Fruit fly (Drosophila melanogaster) whole organism, pupa: ENCODE data around the gene CG13614.

ENCODE experiments used
- CG12605 ChIP-seq: fragments of 200-800 bp; sonication (Bioruptor generic); IDR thresholded peaks from 2 replicates; pipeline ENCODE4 v1.3.6; 2022; ENCODE audit warnings: missing biosample characterization, missing genetic modification characterization
- CG13204 ChIP-seq: fragments of 200-800 bp; sonication (Bioruptor generic); optimal IDR thresholded peaks from 2 replicates; lab custom pipeline; 2018; ENCODE audit warnings: missing biosample characterization, mild to moderate bottlenecking, missing genetic modification characterization, moderate library complexity
- CG14655 ChIP-seq: fragments of 200-800 bp; sonication (Bioruptor generic); optimal IDR thresholded peaks from 3 replicates; lab custom pipeline; 2017; ENCODE audit warnings: mild to moderate bottlenecking, missing biosample characterization, missing genetic modification reagents, missing genetic modification characterization
- CG15710 ChIP-seq: fragments of 200-800 bp; sonication (Bioruptor generic); optimal IDR thresholded peaks from 2 replicates; lab custom pipeline; 2018; ENCODE audit warnings: missing biosample characterization, mild to moderate bottlenecking, missing genetic modification characterization, moderate library complexity
- CG17806 ChIP-seq: fragments of 200-800 bp; sonication (Bioruptor generic); optimal IDR thresholded peaks from 2 replicates; lab custom pipeline; 2018; ENCODE audit warnings: missing biosample characterization, mild to moderate bottlenecking, missing genetic modification characterization, moderate library complexity
- CG8159 ChIP-seq: fragments of 200-800 bp; sonication (Bioruptor generic); optimal IDR thresholded peaks from 3 replicates; lab custom pipeline; 2018; ENCODE audit warnings: missing biosample characterization, mild to moderate bottlenecking, missing genetic modification characterization, moderate library complexity
- CG9948 ChIP-seq: fragments of 200-800 bp; sonication (Bioruptor generic); optimal IDR thresholded peaks from 2 replicates; lab custom pipeline; 2018; ENCODE audit warnings: missing biosample characterization, mild to moderate bottlenecking, missing genetic modification characterization, moderate library complexity
- D1 ChIP-seq: fragments of 200-800 bp; sonication (Bioruptor generic); optimal IDR thresholded peaks from 2 replicates; lab custom pipeline; 2018; ENCODE audit warnings: missing biosample characterization, mild to moderate bottlenecking, missing genetic modification characterization, moderate library complexity
- EcR ChIP-seq: fragments of 200-800 bp; sonication (Bioruptor generic); optimal IDR thresholded peaks from 3 replicates; lab custom pipeline; 2019; ENCODE audit warnings: missing biosample characterization, missing genetic modification characterization, mild to moderate bottlenecking, moderate library complexity, missing genetic modification reagents
- Pif1A ChIP-seq: fragments of 200-800 bp; sonication (Bioruptor generic); optimal IDR thresholded peaks from 3 replicates; lab custom pipeline; 2016; ENCODE audit warnings: missing biosample characterization, missing genetic modification characterization
- Pif1B ChIP-seq: fragments of 200-800 bp; sonication (Bioruptor generic); optimal IDR thresholded peaks from 3 replicates; lab custom pipeline; 2016; ENCODE audit warnings: missing biosample characterization, missing genetic modification characterization
- fd96Ca ChIP-seq: fragments of 200-800 bp; sonication (Bioruptor generic); IDR thresholded peaks from 3 replicates; pipeline ENCODE4 v1.3.6; 2022; ENCODE audit warnings: missing biosample characterization, missing genetic modification characterization
- gl ChIP-seq: fragments of 200-800 bp; sonication (Bioruptor generic); optimal IDR thresholded peaks from 2 replicates; lab custom pipeline; 2018; ENCODE audit warnings: missing biosample characterization, mild to moderate bottlenecking, missing genetic modification characterization

- no peak for TF ChIP-seq CG9948 (tag; lab: Kevin White, UChicago)
- TF ChIP-seq Pif1B (GFP tag; lab: Kevin White, UChicago), result no peak
- no peak for TF ChIP-seq fd96Ca (GFP tag; lab: Robert Waterston, UW)
- TF ChIP-seq CG15710 (tag; lab: Kevin White, UChicago), result no peak
- no peak for TF ChIP-seq EcR
- TF ChIP-seq CG14655, result no peak
- TF ChIP-seq CG13204 (GFP tag; lab: Kevin White, UChicago), result no peak
- TF ChIP-seq Pif1A (GFP tag; lab: Kevin White, UChicago), result no peak
- TF ChIP-seq CG17806, result no peak
- TF ChIP-seq CG8159 (tag; lab: Kevin White, UChicago), result no peak
- TF ChIP-seq gl (tag; lab: Kevin White, UChicago), result no peak
- TF ChIP-seq CG12605 (GFP tag; lab: Robert Waterston, UW), result no peak
- TF ChIP-seq D1 (tag; lab: Kevin White, UChicago), result no peak
Measured at dm6 chr3R:24364880-24365604, 4.3 kb upstream of the CG13614 start, which contains the start of the genes CG17784 and CG13613.
